Fruit fly (Drosophila melanogaster) whole organism, pupa: Measurements from ENCODE around the gene CG14662.

Experiments used
- CG17806 ChIP-seq: fragments of 200-800 bp; sonication (Bioruptor generic); optimal IDR thresholded peaks from 2 replicates; lab custom pipeline; 2018; ENCODE audit warnings: missing biosample characterization, mild to moderate bottlenecking, missing genetic modification characterization, moderate library complexity
- CG32121 ChIP-seq: fragments of 200-800 bp; sonication (Bioruptor generic); IDR thresholded peaks from 2 replicates; pipeline ENCODE4 v1.3.6; 2022; ENCODE audit warnings: missing biosample characterization, missing genetic modification characterization
- CG4496 ChIP-seq: fragments of 200-800 bp; sonication (Bioruptor generic); IDR thresholded peaks from 3 replicates; pipeline ENCODE4 v1.3.6; 2022; ENCODE audit warnings: missing biosample characterization, missing genetic modification characterization
- CG8301 ChIP-seq: fragments of 200-800 bp; sonication (Bioruptor generic); optimal IDR thresholded peaks from 2 replicates; lab custom pipeline; 2018; ENCODE audit warnings: missing biosample characterization, mild to moderate bottlenecking, missing genetic modification characterization
- CG9948 ChIP-seq: fragments of 200-800 bp; sonication (Bioruptor generic); optimal IDR thresholded peaks from 2 replicates; lab custom pipeline; 2018; ENCODE audit warnings: missing biosample characterization, mild to moderate bottlenecking, missing genetic modification characterization, moderate library complexity
- EcR ChIP-seq: fragments of 200-800 bp; sonication (Bioruptor generic); optimal IDR thresholded peaks from 3 replicates; lab custom pipeline; 2019; ENCODE audit warnings: missing biosample characterization, missing genetic modification characterization, mild to moderate bottlenecking, moderate library complexity, missing genetic modification reagents
- Pif1A ChIP-seq: fragments of 200-800 bp; sonication (Bioruptor generic); optimal IDR thresholded peaks from 3 replicates; lab custom pipeline; 2016; ENCODE audit warnings: missing biosample characterization, missing genetic modification characterization
- Pif1B ChIP-seq: fragments of 200-800 bp; sonication (Bioruptor generic); optimal IDR thresholded peaks from 3 replicates; lab custom pipeline; 2016; ENCODE audit warnings: missing biosample characterization, missing genetic modification characterization
- gl ChIP-seq: fragments of 200-800 bp; sonication (Bioruptor generic); optimal IDR thresholded peaks from 2 replicates; lab custom pipeline; 2018; ENCODE audit warnings: missing biosample characterization, mild to moderate bottlenecking, missing genetic modification characterization

- TF ChIP-seq CG17806 (peak; percentile 22), gl (tag; lab: Kevin White, UChicago) (no peak), CG8301 (tag; lab: Kevin White, UChicago) (no peak), EcR (GFP tag; lab: Kevin White, UChicago) (no peak), Pif1B (GFP tag; lab: Kevin White, UChicago) (no peak), CG9948 (no peak), Pif1A (peak; percentile 7), CG4496 (GFP tag; lab: Robert Waterston, UW) (no peak), CG32121 (no peak)
Measured at dm6 chr3R:4979143-4979728, 4.8 kb downstream of the CG14662 start.
